Fruit fly (Drosophila melanogaster) whole organism, wandering third instar larva: ENCODE data around the gene Mal-B2.

Source experiments
- Abd-B ChIP-seq: fragments of >200 bp; optimal IDR thresholded peaks from 2 replicates; lab custom pipeline; 2017; ENCODE audit warnings: missing biosample characterization, missing genetic modification characterization
- CG9705 ChIP-seq: fragments of 200-800 bp; sonication (Bioruptor generic); optimal IDR thresholded peaks from 2 replicates; lab custom pipeline; 2018; ENCODE audit warnings: missing biosample characterization, mild to moderate bottlenecking, missing genetic modification characterization
- CrebA ChIP-seq: fragments of 200-800 bp; sonication (Bioruptor generic); optimal IDR thresholded peaks from 2 replicates; lab custom pipeline; 2016; ENCODE audit warnings: missing biosample characterization, mild to moderate bottlenecking, missing genetic modification characterization, borderline replicate concordance
- Dfd ChIP-seq: fragments of >200 bp; optimal IDR thresholded peaks from 2 replicates; lab custom pipeline; 2017; ENCODE audit warnings: missing biosample characterization, missing genetic modification characterization
- Dif ChIP-seq: fragments of 200-275, 200-300 bp; sonication (Bioruptor generic); optimal IDR thresholded peaks from 2 replicates; lab custom pipeline; 2018; ENCODE audit warnings: missing biosample characterization, missing genetic modification characterization; ENCODE audit not compliant: partially characterized antibody
- GATAd ChIP-seq: sonication (Bioruptor generic); optimal IDR thresholded peaks from 2 replicates; lab custom pipeline; 2016; ENCODE audit warnings: missing biosample characterization, missing genetic modification characterization
- Hnf4 ChIP-seq: fragments of 200-800 bp; sonication (Bioruptor generic); optimal IDR thresholded peaks from 2 replicates; lab custom pipeline; 2016; ENCODE audit warnings: missing biosample characterization, mild to moderate bottlenecking, missing genetic modification characterization
- Hr83 ChIP-seq: fragments of 200-300 bp; sonication (Bioruptor generic); optimal IDR thresholded peaks from 2 replicates; lab custom pipeline; 2016; ENCODE audit warnings: missing biosample characterization, mild to moderate bottlenecking, missing genetic modification characterization, moderate library complexity; ENCODE audit not compliant: poor library complexity, severe bottlenecking
- Jra ChIP-seq: sonication (Bioruptor generic); optimal IDR thresholded peaks from 2 replicates; lab custom pipeline; 2016; ENCODE audit warnings: missing biosample characterization, missing genetic modification characterization
- Mio ChIP-seq: sonication (Bioruptor generic); optimal IDR thresholded peaks from 2 replicates; lab custom pipeline; 2016; ENCODE audit warnings: missing biosample characterization, missing genetic modification characterization
- Myc ChIP-seq: fragments of >200 bp; optimal IDR thresholded peaks from 2 replicates; lab custom pipeline; 2017
- N ChIP-seq: fragments of >200 bp; optimal IDR thresholded peaks from 2 replicates; lab custom pipeline; 2018; ENCODE audit warnings: missing biosample characterization, missing external identifiers, missing genetic modification characterization
- Rel ChIP-seq, 2 experiments: fragments of 200-800 bp; sonication (Bioruptor generic) in 1 of 2; optimal IDR thresholded peaks; 2 replicates in 1 of 2; 3 replicates in 1 of 2; lab custom pipeline; 2016 to 2019; ENCODE audit warnings: mild to moderate bottlenecking in 2 of 2, missing biosample characterization in 2 of 2, missing genetic modification characterization in 2 of 2, moderate library complexity in 1 of 2
- Sp1 ChIP-seq: fragments of 200-800 bp; sonication (Bioruptor generic); optimal IDR thresholded peaks from 3 replicates; lab custom pipeline; 2019; ENCODE audit warnings: missing biosample characterization, mild to moderate bottlenecking, missing genetic modification characterization, moderate library complexity
- Vsx2 ChIP-seq: fragments of 200-300, 225-300 bp; sonication (Bioruptor generic); optimal IDR thresholded peaks from 2 replicates; lab custom pipeline; 2018; ENCODE audit warnings: missing biosample characterization, missing genetic modification characterization; ENCODE audit not compliant: partially characterized antibody
- br ChIP-seq: fragments of 200-800 bp; sonication (Bioruptor generic); optimal IDR thresholded peaks from 2 replicates; lab custom pipeline; 2016; ENCODE audit warnings: missing biosample characterization, missing genetic modification characterization
- brk ChIP-seq: fragments of 200-800 bp; sonication (Bioruptor generic); optimal IDR thresholded peaks from 2 replicates; lab custom pipeline; 2016; ENCODE audit warnings: missing biosample characterization, mild to moderate bottlenecking, missing genetic modification characterization
- dl ChIP-seq, 2 experiments: fragments of 175-275, 200-275 bp in 1 of 2; fragments of 200-275 bp in 1 of 2; sonication (Bioruptor generic); optimal IDR thresholded peaks; lab custom pipeline; 2018; ENCODE audit warnings: mild to moderate bottlenecking in 2 of 2, missing biosample characterization in 2 of 2, missing genetic modification characterization in 2 of 2, moderate library complexity in 2 of 2; ENCODE audit not compliant: partially characterized antibody in 2 of 2, insufficient read depth in 1 of 2
- dmrt93B ChIP-seq: fragments of 200-800 bp; sonication (Bioruptor generic); optimal IDR thresholded peaks from 2 replicates; lab custom pipeline; 2018; ENCODE audit warnings: missing biosample characterization, mild to moderate bottlenecking, missing genetic modification characterization
- dsf ChIP-seq: sonication (Bioruptor generic); optimal IDR thresholded peaks from 2 replicates; lab custom pipeline; 2016; ENCODE audit warnings: missing biosample characterization, missing genetic modification characterization, borderline replicate concordance
- ey ChIP-seq: fragments of 200-800 bp; sonication (Bioruptor generic); optimal IDR thresholded peaks from 2 replicates; lab custom pipeline; 2016; ENCODE audit warnings: missing biosample characterization, missing genetic modification characterization
- foxo ChIP-seq, 2 experiments: fragments of 200-800 bp; sonication (Bioruptor generic); optimal IDR thresholded peaks; 2 replicates in 1 of 2; 3 replicates in 1 of 2; lab custom pipeline; 2016 to 2017; ENCODE audit warnings: missing biosample characterization in 2 of 2, missing genetic modification characterization in 2 of 2
- fru ChIP-seq: fragments of 200-800 bp; sonication (Bioruptor generic); optimal IDR thresholded peaks from 3 replicates; lab custom pipeline; 2016; ENCODE audit warnings: missing biosample characterization, mild to moderate bottlenecking, missing genetic modification characterization
- h ChIP-seq: fragments of 200-800 bp; sonication (Bioruptor generic); optimal IDR thresholded peaks from 3 replicates; lab custom pipeline; 2016; ENCODE audit warnings: missing biosample characterization, mild to moderate bottlenecking, missing genetic modification characterization
- jim ChIP-seq: fragments of 175-275, 200-325 bp; sonication (Bioruptor generic); optimal IDR thresholded peaks from 2 replicates; lab custom pipeline; 2016; ENCODE audit warnings: missing biosample characterization, mild to moderate bottlenecking, missing genetic modification characterization
- lola ChIP-seq: fragments of >200 bp; optimal IDR thresholded peaks from 2 replicates; lab custom pipeline; 2017; ENCODE audit warnings: missing biosample characterization, missing genetic modification characterization
- pan ChIP-seq: fragments of >200 bp; optimal IDR thresholded peaks from 2 replicates; lab custom pipeline; 2017
- rgr ChIP-seq: fragments of 200-800 bp; sonication (Bioruptor generic); optimal IDR thresholded peaks from 3 replicates; lab custom pipeline; 2016; ENCODE audit warnings: missing biosample characterization, mild to moderate bottlenecking, missing genetic modification characterization
- sage ChIP-seq: fragments of 200-800 bp; sonication (Bioruptor generic); optimal IDR thresholded peaks from 2 replicates; lab custom pipeline; 2016; ENCODE audit warnings: missing biosample characterization, mild to moderate bottlenecking, missing genetic modification characterization
- sv ChIP-seq: fragments of 200-800 bp; sonication (Bioruptor generic); optimal IDR thresholded peaks from 3 replicates; lab custom pipeline; 2016; ENCODE audit warnings: missing biosample characterization, missing genetic modification characterization
- tai ChIP-seq: sonication (Bioruptor generic); optimal IDR thresholded peaks from 2 replicates; lab custom pipeline; 2016; ENCODE audit warnings: missing biosample characterization, missing genetic modification characterization
- usp ChIP-seq: fragments of >200 bp; optimal IDR thresholded peaks from 2 replicates; lab custom pipeline; 2017; ENCODE audit warnings: missing biosample characterization, missing genetic modification characterization
- woc ChIP-seq: sonication (Bioruptor generic); optimal IDR thresholded peaks from 2 replicates; lab custom pipeline; 2016; ENCODE audit warnings: missing biosample characterization, mild to moderate bottlenecking, missing genetic modification characterization

Mal-B2 gene

dm6 chr2L:11816376-11816775 is 33.4 kb upstream of the Mal-B2 start (continued):
- no peak for TF ChIP-seq Jra (GFP tag; lab: Kevin White, UChicago)
- no peak for TF ChIP-seq Vsx2 (GFP tag; lab: Kevin White, UChicago)
- TF ChIP-seq fru (GFP tag; lab: Kevin White, UChicago) = no peak
- TF ChIP-seq sage (GFP tag; lab: Kevin White, UChicago) = no peak

dm6 chr2L:11823470-11824162 is 26.1 kb upstream of the Mal-B2 start:
- no peak for TF ChIP-seq fru (GFP tag; lab: Kevin White, UChicago)
- no peak for TF ChIP-seq Dif (GFP tag; lab: Kevin White, UChicago)
- TF ChIP-seq Hnf4 (GFP tag; lab: Kevin White, UChicago) = no peak
- TF ChIP-seq woc (GFP tag; lab: Kevin White, UChicago) = no peak
- no peak for TF ChIP-seq Mio (GFP tag; lab: Kevin White, UChicago)
- no peak for TF ChIP-seq pan (lab: Kevin White, UChicago)
- TF ChIP-seq dl (GFP tag; optimal IDR thresholded peaks at IDR 0.05; lab: Kevin White, UChicago; ENCODE audit: insufficient read depth in 1 of 2, partially characterized antibody in 2 of 2) = no peak
- TF ChIP-seq Myc = no peak
- no peak for TF ChIP-seq N (GFP tag; lab: Kevin White, UChicago)
- TF ChIP-seq lola = no peak
- TF ChIP-seq h (GFP tag; lab: Kevin White, UChicago) = no peak
- no peak for TF ChIP-seq rgr
- no peak for TF ChIP-seq GATAd (GFP tag; lab: Kevin White, UChicago)
- no peak for TF ChIP-seq CG9705 (GFP tag; lab: Kevin White, UChicago)
- TF ChIP-seq dsf = no peak
- TF ChIP-seq Sp1 (GFP tag; lab: Kevin White, UChicago) = no peak
- no peak for TF ChIP-seq Abd-B (GFP tag; lab: Kevin White, UChicago)
- no peak for TF ChIP-seq dmrt93B (GFP tag; lab: Kevin White, UChicago)
- TF ChIP-seq br (GFP tag; lab: Kevin White, UChicago) = no peak
- TF ChIP-seq, all 38 proteins: peak for 0

dm6 chr2L:11829277-11829676 is 20.5 kb upstream of the Mal-B2 start, which contains the start of gene esc:
Gene esc (minus strand): TSS chr2L:11829405.
- TF ChIP-seq Hnf4 (GFP tag; lab: Kevin White, UChicago) (no peak), N (GFP tag; lab: Kevin White, UChicago) (no peak), brk (GFP tag; lab: Kevin White, UChicago) (no peak), Mio (GFP tag; lab: Kevin White, UChicago) (no peak), CrebA (no peak), Myc (no peak), Rel (GFP tag; optimal IDR thresholded peaks at IDR 0.05; lab: Kevin White, UChicago) (no peak), Rel (tag; optimal IDR thresholded peaks at IDR 0.05; lab: Kevin White, UChicago) (no peak), Abd-B (GFP tag; lab: Kevin White, UChicago) (no peak), Hr83 (GFP tag; lab: Kevin White, UChicago) (peak; percentile 68), Jra (GFP tag; lab: Kevin White, UChicago) (no peak), fru (GFP tag; lab: Kevin White, UChicago) (peak; percentile 3), sage (GFP tag; lab: Kevin White, UChicago) (no peak), Dfd (no peak), sv (GFP tag; lab: Kevin White, UChicago) (no peak), pan (lab: Kevin White, UChicago) (no peak), Vsx2 (GFP tag; lab: Kevin White, UChicago) (no peak), foxo (GFP tag; optimal IDR thresholded peaks at IDR 0.05; lab: Kevin White, UChicago) (peak in 1 of 2 experiments; percentile 58), ey (GFP tag; lab: Kevin White, UChicago) (peak; percentile 15), dl (GFP tag; optimal IDR thresholded peaks at IDR 0.05; lab: Kevin White, UChicago; ENCODE audit: insufficient read depth in 1 of 2, partially characterized antibody in 2 of 2) (no peak), h (GFP tag; lab: Kevin White, UChicago) (peak; percentile 32), tai (GFP tag; lab: Kevin White, UChicago) (no peak), usp (no peak), woc (GFP tag; lab: Kevin White, UChicago) (no peak), jim (GFP tag; lab: Kevin White, UChicago) (no peak), Dif (GFP tag; lab: Kevin White, UChicago) (no peak), br (GFP tag; lab: Kevin White, UChicago) (no peak), rgr (no peak), GATAd (GFP tag; lab: Kevin White, UChicago) (no peak), Sp1 (GFP tag; lab: Kevin White, UChicago) (no peak)
